Worm (Caenorhabditis elegans) whole organism, late embryonic: ENCODE data around the gene unc-79.

Source experiments
- K02D7.2 ChIP-seq: sonication (generic microtip); optimal IDR thresholded peaks from 2 replicates; lab custom pipeline; 2017; ENCODE audit warnings: mild to moderate bottlenecking, missing genetic modification characterization, missing compliant biosample characterization
- ama-1 ChIP-seq: fragments of 150-350 bp; optimal IDR thresholded peaks from 2 replicates; lab custom pipeline; 2014
- ceh-14 ChIP-seq: sonication (generic microtip); optimal IDR thresholded peaks from 2 replicates; lab custom pipeline; 2016; ENCODE audit warnings: missing genotype, missing genetic modification characterization, missing compliant biosample characterization
- ceh-24 ChIP-seq: sonication (generic microtip); optimal IDR thresholded peaks from 2 replicates; lab custom pipeline; 2016; ENCODE audit warnings: mild to moderate bottlenecking, missing genetic modification characterization, missing compliant biosample characterization
- ceh-30 ChIP-seq: fragments of 150-350 bp; optimal IDR thresholded peaks from 2 replicates; lab custom pipeline; 2014; ENCODE audit warnings: missing biosample characterization, missing genetic modification characterization
- ceh-45 ChIP-seq: fragments of 200-800 bp; sonication (Bioruptor generic); IDR thresholded peaks from 2 replicates; pipeline ENCODE4 v1.3.6; 2022; ENCODE audit warnings: missing genetic modification reagents, missing genetic modification characterization, missing compliant biosample characterization
- ceh-9 ChIP-seq: sonication (generic microtip); optimal IDR thresholded peaks from 2 replicates; lab custom pipeline; 2016; ENCODE audit warnings: mild to moderate bottlenecking, missing genetic modification characterization, inconsistent platforms, missing compliant biosample characterization
- nhr-11 ChIP-seq: fragments of 150-350 bp; optimal IDR thresholded peaks from 2 replicates; lab custom pipeline; 2014; ENCODE audit warnings: missing biosample characterization, missing genetic modification characterization
- pax-1 ChIP-seq: fragments of 150-350 bp; optimal IDR thresholded peaks from 2 replicates; lab custom pipeline; 2014; ENCODE audit warnings: missing biosample characterization, missing genetic modification characterization
- pha-4 ChIP-seq: fragments of 150-350 bp; optimal IDR thresholded peaks from 2 replicates; lab custom pipeline; 2018; ENCODE audit warnings: missing biosample characterization, missing genetic modification reagents, missing genetic modification characterization
- pqm-1 ChIP-seq: sonication (generic microtip); optimal IDR thresholded peaks from 2 replicates; lab custom pipeline; 2016; ENCODE audit warnings: missing genetic modification characterization, missing compliant biosample characterization
- ref-2 ChIP-seq: sonication (generic microtip); optimal IDR thresholded peaks from 2 replicates; lab custom pipeline; 2016; ENCODE audit warnings: missing genetic modification characterization, missing compliant biosample characterization
- tbx-2 ChIP-seq: sonication (generic microtip); optimal IDR thresholded peaks from 2 replicates; lab custom pipeline; 2016; ENCODE audit warnings: missing genetic modification characterization, missing compliant biosample characterization
- unc-86 ChIP-seq: sonication (generic microtip); optimal IDR thresholded peaks from 2 replicates; lab custom pipeline; 2016; ENCODE audit warnings: missing genetic modification characterization, missing compliant biosample characterization

ce11 chrIII:4113594-4113993 is 47.2 kb downstream of the unc-79 start:
- TF ChIP-seq pha-4 (tag; lab: Kevin White, UChicago) (no peak), nhr-11 (no peak), ceh-45 (no peak), ceh-30 (no peak), unc-86 (tag; lab: Kevin White, UChicago) (no peak), ama-1 (lab: Kevin White, UChicago) (no peak), ref-2 (tag; lab: Kevin White, UChicago) (no peak), K02D7.2 (tag; lab: Kevin White, UChicago) (no peak), pqm-1 (tag; lab: Kevin White, UChicago) (no peak), ceh-9 (no peak), pax-1 (tag; lab: Kevin White, UChicago) (no peak), ceh-24 (tag; lab: Kevin White, UChicago) (no peak), tbx-2 (tag; lab: Kevin White, UChicago) (no peak), ceh-14 (tag; lab: Kevin White, UChicago) (no peak)
